Worm (Caenorhabditis elegans) whole organism, L1 larva: ENCODE data around the gene ntl-4.

Experiments used
- C34B4.2 ChIP-seq: sonication (generic microtip); optimal IDR thresholded peaks from 2 replicates; lab custom pipeline; 2017; ENCODE audit warnings: mild to moderate bottlenecking, missing genetic modification characterization, missing compliant biosample characterization
- F16B12.6 ChIP-seq: fragments of 150-350 bp; optimal IDR thresholded peaks from 2 replicates; lab custom pipeline; 2014; ENCODE audit warnings: missing biosample characterization, missing genetic modification characterization
- aha-1 ChIP-seq: fragments of 150-350 bp; optimal IDR thresholded peaks from 2 replicates; lab custom pipeline; 2014; ENCODE audit warnings: missing biosample characterization, missing genetic modification characterization
- alr-1 ChIP-seq: fragments of 200-800 bp; sonication (Bioruptor generic); optimal IDR thresholded peaks from 2 replicates; lab custom pipeline; 2018; ENCODE audit warnings: borderline replicate concordance, mild to moderate bottlenecking, missing genetic modification characterization, missing compliant biosample characterization
- blmp-1 ChIP-seq: fragments of 150-350 bp; optimal IDR thresholded peaks from 2 replicates; lab custom pipeline; 2014; ENCODE audit warnings: missing biosample characterization, missing genetic modification characterization
- ceh-8 ChIP-seq: fragments of 200-800 bp; sonication (Bioruptor generic); optimal IDR thresholded peaks from 2 replicates; lab custom pipeline; 2018; ENCODE audit warnings: mild to moderate bottlenecking, missing genetic modification characterization, moderate library complexity, missing compliant biosample characterization
- ceh-82 ChIP-seq, 3 experiments: fragments of 150-350 bp in 1 of 3; sonication (generic microtip) in 2 of 3; optimal IDR thresholded peaks; 2 replicates each; lab custom pipeline; 2014 to 2017; ENCODE audit warnings: missing biosample characterization in 3 of 3, missing genetic modification characterization in 3 of 3
- ceh-88 ChIP-seq: fragments of 200-800 bp; sonication (Bioruptor generic); IDR thresholded peaks from 2 replicates; pipeline ENCODE4 v1.3.6; 2022; ENCODE audit warnings: missing genetic modification characterization, missing compliant biosample characterization
- dpl-1 ChIP-seq, 3 experiments: fragments of 150-350 bp in 2 of 3; sonication (generic microtip) in 1 of 3; optimal IDR thresholded peaks; 2 replicates each; lab custom pipeline; 2014 to 2017; ENCODE audit warnings: missing biosample characterization in 3 of 3, missing genetic modification characterization in 3 of 3, missing genetic modification reagents in 3 of 3
- dsc-1 ChIP-seq: sonication (generic microtip); optimal IDR thresholded peaks from 2 replicates; lab custom pipeline; 2016; ENCODE audit warnings: mild to moderate bottlenecking, missing genetic modification characterization, missing compliant biosample characterization
- efl-1 ChIP-seq, 4 experiments: fragments of 150-350 bp; optimal IDR thresholded peaks in 3 of 4; peaks in 1 of 4; 1 replicate in 1 of 4; 2 replicates in 3 of 4; lab custom pipeline; 2014; ENCODE audit warnings: missing biosample characterization in 2 of 4, missing genetic modification characterization in 2 of 4, missing genetic modification reagents in 2 of 4
- elt-3 ChIP-seq, 6 experiments: fragments of 150-350 bp in 1 of 6; sonication (generic microtip); optimal IDR thresholded peaks; 2 replicates each; lab custom pipeline; 2017 to 2018; ENCODE audit warnings: missing biosample characterization in 6 of 6, missing genetic modification characterization in 6 of 6, inconsistent platforms in 1 of 6
- fkh-10 ChIP-seq: sonication (generic microtip); optimal IDR thresholded peaks from 2 replicates; lab custom pipeline; 2017; ENCODE audit warnings: missing biosample characterization, missing genetic modification reagents, missing genetic modification characterization
- fkh-8 ChIP-seq: sonication (generic microtip); optimal IDR thresholded peaks from 2 replicates; lab custom pipeline; 2016; ENCODE audit warnings: mild to moderate bottlenecking, missing genetic modification characterization, missing compliant biosample characterization
- grh-1 ChIP-seq: fragments of 200-800 bp; sonication (Bioruptor generic); IDR thresholded peaks from 2 replicates; pipeline ENCODE4 v1.3.6; 2022; ENCODE audit warnings: missing genetic modification reagents, missing genetic modification characterization, missing compliant biosample characterization
- hpl-2 ChIP-seq: fragments of 150-350 bp; optimal IDR thresholded peaks from 2 replicates; lab custom pipeline; 2014; ENCODE audit warnings: missing biosample characterization, missing genetic modification reagents, missing genetic modification characterization
- irx-1 ChIP-seq: sonication (generic microtip); optimal IDR thresholded peaks from 2 replicates; lab custom pipeline; 2016; ENCODE audit warnings: missing genetic modification characterization, missing compliant biosample characterization
- isw-1 ChIP-seq: fragments of 200-800 bp; sonication (Bioruptor generic); IDR thresholded peaks from 2 replicates; pipeline ENCODE4 v1.3.6; 2022; ENCODE audit warnings: missing genetic modification characterization, missing compliant biosample characterization
- jun-1 ChIP-seq: fragments of 150-350 bp; optimal IDR thresholded peaks from 2 replicates; lab custom pipeline; 2014; ENCODE audit warnings: missing biosample characterization, missing genetic modification reagents, missing genetic modification characterization
- lin-14 ChIP-seq: fragments of 200-800 bp; sonication (Bioruptor generic); optimal IDR thresholded peaks from 2 replicates; lab custom pipeline; 2018; ENCODE audit warnings: mild to moderate bottlenecking, missing genetic modification characterization, moderate library complexity, missing compliant biosample characterization
- lin-35 ChIP-seq, 2 experiments: fragments of 150-350 bp; optimal IDR thresholded peaks; 2 replicates each; lab custom pipeline; 2014; ENCODE audit warnings: missing biosample characterization in 2 of 2, missing genetic modification characterization in 2 of 2, missing genetic modification reagents in 2 of 2
- lsy-2 ChIP-seq, 2 experiments: fragments of 150-350 bp; optimal IDR thresholded peaks; 2 replicates each; lab custom pipeline; 2014; ENCODE audit warnings: missing biosample characterization in 2 of 2, missing genetic modification characterization in 2 of 2
- mep-1 ChIP-seq: fragments of 150-350 bp; optimal IDR thresholded peaks from 2 replicates; lab custom pipeline; 2014; ENCODE audit warnings: missing biosample characterization, missing genetic modification characterization
- nhr-12 ChIP-seq: sonication (generic microtip); optimal IDR thresholded peaks from 2 replicates; lab custom pipeline; 2017; ENCODE audit warnings: missing biosample characterization, missing genetic modification characterization
- nhr-19 ChIP-seq: fragments of 200-800 bp; sonication (Bioruptor generic); conservative IDR thresholded peaks from 2 replicates; pipeline ENCODE4 v1.3.6; 2022; ENCODE audit warnings: missing genetic modification characterization, missing compliant biosample characterization
- nhr-237 ChIP-seq: fragments of 150-350 bp; optimal IDR thresholded peaks from 2 replicates; lab custom pipeline; 2014; ENCODE audit warnings: missing biosample characterization, missing genetic modification characterization
- nhr-47 ChIP-seq: sonication (generic microtip); optimal IDR thresholded peaks from 2 replicates; lab custom pipeline; 2016; ENCODE audit warnings: mild to moderate bottlenecking, missing genetic modification characterization, moderate library complexity, missing compliant biosample characterization
- nhr-71 ChIP-seq: sonication (generic microtip); optimal IDR thresholded peaks from 2 replicates; lab custom pipeline; 2016; ENCODE audit warnings: mild to moderate bottlenecking, missing genetic modification characterization, moderate library complexity, missing compliant biosample characterization
- nhr-77 ChIP-seq: fragments of 150-350 bp; optimal IDR thresholded peaks from 2 replicates; lab custom pipeline; 2014; ENCODE audit warnings: missing biosample characterization, missing genetic modification characterization
- nhr-85 ChIP-seq: sonication (generic microtip); peaks from one replicate; lab custom pipeline; 2016; ENCODE audit warnings: missing genetic modification characterization, inconsistent platforms, missing compliant biosample characterization
- pax-3 ChIP-seq: fragments of 200-800 bp; sonication (Bioruptor generic); optimal IDR thresholded peaks from 2 replicates; lab custom pipeline; 2018; ENCODE audit warnings: mild to moderate bottlenecking, missing genetic modification characterization, moderate library complexity, missing compliant biosample characterization
- rnt-1 ChIP-seq: sonication (generic microtip); optimal IDR thresholded peaks from 2 replicates; lab custom pipeline; 2016; ENCODE audit warnings: mild to moderate bottlenecking, missing genetic modification characterization, moderate library complexity, missing compliant biosample characterization
- snu-23 ChIP-seq: sonication (generic microtip); optimal IDR thresholded peaks from 2 replicates; lab custom pipeline; 2016; ENCODE audit warnings: missing genetic modification characterization, missing compliant biosample characterization
- swsn-7 ChIP-seq: sonication (generic microtip); optimal IDR thresholded peaks from 2 replicates; lab custom pipeline; 2016; ENCODE audit warnings: missing genetic modification characterization, missing compliant biosample characterization
- tbx-2 ChIP-seq: sonication (generic microtip); optimal IDR thresholded peaks from 2 replicates; lab custom pipeline; 2016; ENCODE audit warnings: missing genetic modification characterization, missing compliant biosample characterization
- unc-86 ChIP-seq: sonication (generic microtip); optimal IDR thresholded peaks from 2 replicates; lab custom pipeline; 2016; ENCODE audit warnings: missing genetic modification characterization, missing compliant biosample characterization

Gene ntl-4

DNA sequence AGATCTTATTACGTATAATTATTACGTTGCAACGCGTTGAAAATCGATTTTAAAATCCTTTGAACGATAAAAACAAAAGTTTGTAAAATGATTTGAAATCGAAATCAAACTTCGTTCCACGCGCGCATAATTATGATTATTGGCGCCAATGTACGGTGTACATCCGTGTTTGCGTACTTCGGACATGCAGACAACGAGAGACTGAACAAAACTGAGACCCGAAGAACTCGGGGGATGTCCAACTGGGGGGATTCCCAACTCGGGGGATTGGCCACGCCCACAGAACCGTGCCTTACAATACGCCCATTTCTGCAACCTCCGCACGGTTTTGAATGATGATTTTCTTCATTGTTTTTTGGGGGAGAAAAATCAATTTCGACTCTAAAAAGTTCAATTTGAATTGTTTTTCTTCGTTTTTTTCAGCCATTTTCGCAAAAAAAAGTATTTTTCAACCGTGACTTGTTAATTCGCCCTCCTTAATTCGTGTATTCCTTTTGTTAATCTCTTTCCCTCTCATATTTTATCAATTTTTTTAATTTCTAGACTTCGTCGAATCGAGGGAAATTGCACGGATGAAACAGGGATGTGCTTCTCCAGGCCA, 36.6 kb downstream of the ntl-4 start, which contains the start of gene F20D12.12 (continued):
- TF ChIP-seq unc-86 (peak; percentile 49), lsy-2 (tag; optimal IDR thresholded peaks at IDR 0.05; lab: Kevin White, UChicago) (peak; percentile 88 to 98), ceh-88 (GFP tag; lab: Robert Waterston, UW) (peak; percentile 87), mep-1 (tag; lab: Kevin White, UChicago) (peak; percentile 67), snu-23 (peak; percentile 75), F16B12.6 (tag; lab: Kevin White, UChicago) (peak; percentile 88), elt-3 (tag; optimal IDR thresholded peaks at IDR 0.05; lab: Kevin White, UChicago) (peak in 1 of 6 experiments; percentile 25), ceh-8 (GFP tag; lab: Kevin White, UChicago) (peak; percentile 28), dsc-1 (peak; percentile 35), ceh-82 (tag; optimal IDR thresholded peaks at IDR 0.05; lab: Kevin White, UChicago) (peak; percentile 17 to 77 (median 32)), grh-1 (GFP tag; lab: Robert Waterston, UW) (peak; percentile 71), efl-1 (optimal IDR thresholded peaks at IDR 0.05; lab: Kevin White, UChicago) (peak; percentile 69 to 78), efl-1 (GFP tag; optimal IDR thresholded peaks at IDR 0.05 in 1 of 2; lab: Kevin White, UChicago) (peak; percentile 62 to 96), lin-14 (peak; percentile 76), tbx-2 (tag; lab: Kevin White, UChicago) (peak; percentile 69), swsn-7 (peak; percentile 64), irx-1 (tag; lab: Kevin White, UChicago) (peak; percentile 19), dpl-1 (GFP tag; optimal IDR thresholded peaks at IDR 0.05; lab: Kevin White, UChicago) (peak; percentile 43 to 65 (median 64)), jun-1 (tag; lab: Kevin White, UChicago) (peak; percentile 39), fkh-8 (tag; lab: Kevin White, UChicago) (peak; percentile 75), blmp-1 (tag; lab: Kevin White, UChicago) (peak; percentile 52)

DNA sequence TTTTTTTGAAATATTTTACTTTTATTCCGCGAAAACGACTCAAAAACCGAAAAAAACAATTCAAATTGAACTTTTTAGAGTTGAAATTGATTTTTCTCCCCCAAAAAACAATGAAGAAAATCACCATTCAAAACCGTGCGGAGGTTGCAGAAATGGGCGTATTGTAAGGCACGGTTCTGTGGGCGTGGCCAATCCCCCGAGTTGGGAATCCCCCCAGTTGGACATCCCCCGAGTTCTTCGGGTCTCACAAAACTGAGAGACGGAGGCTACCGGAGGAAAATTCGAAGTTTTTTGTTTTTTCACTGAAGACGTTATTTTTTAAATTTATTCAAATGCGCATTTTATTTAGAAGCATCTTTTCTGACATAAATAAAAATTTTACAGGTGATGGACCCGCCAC, 37.9 kb downstream of the ntl-4 start, which contains the start of gene mcm-3AP:
Gene mcm-3AP (plus strand): TSS at position 383 of the 400 bp plus-strand sequence.
- peak; percentile 45 for TF ChIP-seq nhr-47 (tag; lab: Kevin White, UChicago)
- TF ChIP-seq nhr-19 (GFP tag; lab: Robert Waterston, UW) = peak; percentile 72
- peak in 1 of 3 experiments; percentile 30 for TF ChIP-seq dpl-1 (GFP tag; optimal IDR thresholded peaks at IDR 0.05; lab: Kevin White, UChicago)
- TF ChIP-seq F16B12.6 (tag; lab: Kevin White, UChicago) = peak; percentile 36
- TF ChIP-seq lin-35 (GFP tag; optimal IDR thresholded peaks at IDR 0.05; lab: Kevin White, UChicago) = peak in 1 of 2 experiments; percentile 37
- TF ChIP-seq rnt-1 (tag; lab: Kevin White, UChicago) = peak; percentile 35
- peak; percentile 28 to 35 for TF ChIP-seq efl-1 (optimal IDR thresholded peaks at IDR 0.05; lab: Kevin White, UChicago)
- TF ChIP-seq efl-1 (GFP tag; optimal IDR thresholded peaks at IDR 0.05 in 1 of 2; lab: Kevin White, UChicago) = peak; percentile 16 to 88
- peak; percentile 0 for TF ChIP-seq dsc-1
- TF ChIP-seq nhr-71 = peak; percentile 50
- peak; percentile 31 to 83 for TF ChIP-seq lsy-2 (tag; optimal IDR thresholded peaks at IDR 0.05; lab: Kevin White, UChicago)
- TF ChIP-seq ceh-88 (GFP tag; lab: Robert Waterston, UW) = peak; percentile 41; the same call in 1 of the 2 replicates
- peak; percentile 72 for TF ChIP-seq isw-1
- TF ChIP-seq nhr-85 = peak; percentile 44
- TF ChIP-seq, all 84 proteins: peak for 13; not testable (repeated sequence) for 71

DNA sequence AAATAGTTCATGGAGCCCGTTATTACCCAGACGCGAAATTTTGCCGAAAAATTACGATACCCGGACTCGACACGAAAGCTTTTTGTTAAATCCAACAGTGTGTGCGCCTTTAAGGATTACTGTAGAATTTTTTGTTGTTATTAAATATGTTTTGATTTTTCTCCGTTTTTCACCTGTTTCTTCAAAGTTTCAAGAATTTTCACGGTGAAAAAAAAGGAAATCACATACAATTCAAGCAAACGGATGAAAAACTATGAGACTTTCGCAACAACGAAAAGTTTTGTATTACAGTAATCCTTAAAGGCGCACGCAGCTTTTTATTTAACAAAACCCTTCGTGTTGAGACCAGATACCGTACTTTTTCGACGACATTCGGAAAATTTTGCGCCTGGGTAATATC, 43.6 kb downstream of the ntl-4 start:
- TF ChIP-seq hpl-2 (GFP tag; lab: Kevin White, UChicago) (no peak), nhr-237 (no peak), alr-1 (tag; lab: Kevin White, UChicago) (no peak), fkh-10 (GFP tag; lab: Kevin White, UChicago) (no peak), C34B4.2 (tag; lab: Kevin White, UChicago) (no peak), aha-1 (tag; lab: Kevin White, UChicago) (no peak), nhr-77 (tag; lab: Kevin White, UChicago) (no peak), pax-3 (tag; lab: Kevin White, UChicago) (no peak), ceh-82 (tag; optimal IDR thresholded peaks at IDR 0.05; lab: Kevin White, UChicago) (no peak), nhr-12 (tag; lab: Kevin White, UChicago) (no peak)
